Fruit fly (Drosophila melanogaster): ENCODE results near the gene CG7083.

The CG7083 gene

DNA sequence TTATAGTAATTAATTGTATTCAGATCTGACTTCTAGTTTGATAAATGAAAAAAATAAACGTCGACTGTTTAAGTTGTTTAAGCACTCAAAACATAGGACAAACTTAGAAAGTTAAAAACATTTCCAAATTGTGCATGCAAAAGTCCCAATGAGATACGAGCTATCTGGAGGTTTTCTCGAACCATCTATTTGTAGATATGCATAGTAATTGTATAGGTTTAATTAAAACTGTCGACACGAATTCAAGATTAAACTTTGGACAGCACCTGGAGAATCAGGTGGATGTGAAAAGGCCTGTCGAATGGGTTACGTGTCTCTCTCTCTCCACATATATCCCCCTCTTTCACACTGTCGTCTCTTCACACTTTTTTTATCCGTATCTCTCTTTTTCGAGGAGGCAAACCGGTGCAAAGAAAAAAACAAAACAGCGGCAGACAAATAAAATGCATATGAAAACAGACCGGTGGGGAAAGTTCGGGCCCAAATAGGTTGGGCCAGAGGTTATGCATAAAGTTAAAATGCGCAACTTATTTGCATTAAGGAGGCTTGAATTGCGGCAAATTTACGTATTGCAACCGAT, 19.6 kb downstream of the CG7083 start (continued):
- peak; percentile 44 for TF ChIP-seq Eip93F (GFP tag; optimal IDR thresholded peaks at IDR 0.05)
- TF ChIP-seq CG1621 (tag; optimal IDR thresholded peaks at IDR 0.05) = peak; percentile 48
- no peak for TF ChIP-seq Gug (GFP tag; IDR thresholded peaks at IDR 0.05)
- TF ChIP-seq CG16779 (tag; optimal IDR thresholded peaks at IDR 0.05) = peak; percentile 6
- no peak for TF ChIP-seq Hr39 (GFP tag; optimal IDR thresholded peaks at IDR 0.05)
- TF ChIP-seq CG3919 (GFP tag; optimal IDR thresholded peaks at IDR 0.05) = no peak
- peak; percentile 25 for TF ChIP-seq CG3032 (tag; optimal IDR thresholded peaks at IDR 0.05)
- no peak for TF ChIP-seq fd85E (GFP tag; optimal IDR thresholded peaks at IDR 0.05)
- no peak for TF ChIP-seq Sox102F (GFP tag; optimal IDR thresholded peaks at IDR 0.05)
- TF ChIP-seq spab (GFP tag; optimal IDR thresholded peaks at IDR 0.05) = peak; percentile 66
- TF ChIP-seq Lpt (GFP tag; optimal IDR thresholded peaks at IDR 0.05) = peak; percentile 26

DNA sequence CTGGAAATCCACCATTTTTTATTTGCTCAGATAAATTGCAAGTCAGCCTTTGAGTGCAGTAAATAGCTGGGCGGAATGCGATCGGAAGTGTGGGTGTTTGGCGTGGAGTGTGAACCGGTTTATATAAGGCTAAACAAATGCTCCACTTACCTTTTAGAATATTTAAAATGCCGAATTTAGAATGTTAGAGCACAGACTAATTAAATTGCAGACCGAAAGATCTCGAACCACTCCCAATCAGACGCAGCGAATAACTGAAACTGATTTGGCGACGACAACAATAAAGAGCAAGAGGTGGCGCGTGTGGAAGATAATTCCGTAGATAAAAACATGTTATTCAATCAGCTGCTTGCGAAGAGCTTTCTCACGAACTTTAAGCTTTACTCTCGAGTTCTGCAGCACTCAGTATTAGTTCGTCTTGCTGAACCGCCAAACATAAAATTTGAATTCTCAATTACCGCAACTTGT, 20.1 kb downstream of the CG7083 start, which contains the start of gene Idh:
Gene Idh, minus strand, starts transcription at position 264 of the 468 bp plus-strand sequence.
- TF ChIP-seq CG15336 (GFP tag; IDR thresholded peaks at IDR 0.05) (peak; percentile 50; the same call in 1 of the 2 replicates), CG11294 (GFP tag; IDR thresholded peaks at IDR 0.05) (no peak), CG6163 (GFP tag; IDR thresholded peaks at IDR 0.05) (peak; percentile 38; the same call in 1 of the 3 replicates), CG32006 (GFP tag; optimal IDR thresholded peaks at IDR 0.05) (no peak), Met (GFP tag; optimal IDR thresholded peaks at IDR 0.05) (peak; percentile 20), OdsH (GFP tag; optimal IDR thresholded peaks at IDR 0.05) (no peak), lz (GFP tag; optimal IDR thresholded peaks at IDR 0.05) (no peak), Hr39 (GFP tag; optimal IDR thresholded peaks at IDR 0.05) (no peak), CG3032 (tag; optimal IDR thresholded peaks at IDR 0.05) (no peak), achi (GFP tag; optimal IDR thresholded peaks at IDR 0.05) (no peak), Lpt (GFP tag; optimal IDR thresholded peaks at IDR 0.05) (peak; percentile 17), fd85E (GFP tag; optimal IDR thresholded peaks at IDR 0.05) (no peak), Eip93F (GFP tag; optimal IDR thresholded peaks at IDR 0.05) (no peak), CG11762 (GFP tag; optimal IDR thresholded peaks at IDR 0.05; ENCODE audit: insufficient read depth) (no peak), CG6808 (GFP tag; optimal IDR thresholded peaks at IDR 0.05) (peak; percentile 12), CG10631 (GFP tag; optimal IDR thresholded peaks at IDR 0.05) (no peak), topi (GFP tag; optimal IDR thresholded peaks at IDR 0.05) (peak; percentile 4), Smox (GFP tag; optimal IDR thresholded peaks at IDR 0.05) (no peak), CG16779 (tag; optimal IDR thresholded peaks at IDR 0.05) (no peak), dac (GFP tag; optimal IDR thresholded peaks at IDR 0.05) (no peak), Blimp-1 (GFP tag; optimal IDR thresholded peaks at IDR 0.05) (peak; percentile 25), Eip75B (GFP tag; optimal IDR thresholded peaks at IDR 0.05) (peak; percentile 63), CG9139 (GFP tag; optimal IDR thresholded peaks at IDR 0.05) (no peak), CG6792 (GFP tag; optimal IDR thresholded peaks at IDR 0.05) (no peak), CG8632 (GFP tag; optimal IDR thresholded peaks at IDR 0.05) (no peak), CG7368 (GFP tag; optimal IDR thresholded peaks at IDR 0.05) (no peak), Sox102F (GFP tag; optimal IDR thresholded peaks at IDR 0.05) (peak; percentile 58), CG6276 (GFP tag; optimal IDR thresholded peaks at IDR 0.05) (peak; percentile 47), Sox15 (GFP tag; optimal IDR thresholded peaks at IDR 0.05) (no peak), ss (GFP tag; optimal IDR thresholded peaks at IDR 0.05) (peak in 1 of 2 experiments; percentile 32), CG6854 (GFP tag; optimal IDR thresholded peaks at IDR 0.05) (peak; percentile 40), CG3919 (GFP tag; optimal IDR thresholded peaks at IDR 0.05) (peak; percentile 17), Gug (GFP tag; IDR thresholded peaks at IDR 0.05) (no peak), salr (GFP tag; optimal IDR thresholded peaks at IDR 0.05) (no peak), Eip78C (GFP tag) (peak; percentile 82), esn (GFP tag; optimal IDR thresholded peaks at IDR 0.05) (peak; percentile 57), CG1621 (tag; optimal IDR thresholded peaks at IDR 0.05) (no peak), vri (GFP tag; optimal IDR thresholded peaks at IDR 0.05) (peak; percentile 79), eg (GFP tag; IDR thresholded peaks at IDR 0.05) (no peak; the same call in 2 of the 3 replicates), CG4318 (GFP tag; optimal IDR thresholded peaks at IDR 0.05) (no peak), CG34406 (GFP tag; optimal IDR thresholded peaks at IDR 0.05) (peak; percentile 18), cyc (GFP tag; optimal IDR thresholded peaks at IDR 0.05) (no peak), net (GFP tag; optimal IDR thresholded peaks at IDR 0.05) (peak; percentile 63), CG31627 (GFP tag; optimal IDR thresholded peaks at IDR 0.05) (no peak), dsx (GFP tag; optimal IDR thresholded peaks at IDR 0.05; ENCODE audit: poor library complexity, severe bottlenecking) (peak; percentile 24), spab (GFP tag; optimal IDR thresholded peaks at IDR 0.05) (no peak), Hr4 (GFP tag; optimal IDR thresholded peaks at IDR 0.05) (no peak)

All from whole organism, prepupa.